Fruit fly (Drosophila melanogaster) whole organism, prepupa: ENCODE results near the gene Dysb.

Source experiments
- Blimp-1 ChIP-seq: fragments of 200-800 bp; sonication (Bioruptor generic); optimal IDR thresholded peaks from 3 replicates; lab custom pipeline; 2017; ENCODE audit warnings: missing biosample characterization, missing genetic modification characterization, mild to moderate bottlenecking, moderate library complexity, missing genetic modification reagents
- CG11762 ChIP-seq: fragments of 200-800 bp; sonication (Bioruptor generic); optimal IDR thresholded peaks from 3 replicates; lab custom pipeline; 2016; ENCODE audit warnings: missing biosample characterization, missing genetic modification characterization; ENCODE audit not compliant: insufficient read depth
- CG11902 ChIP-seq: fragments of 200-800 bp; sonication (Bioruptor generic); optimal IDR thresholded peaks from 3 replicates; lab custom pipeline; 2016; ENCODE audit warnings: missing biosample characterization, missing genetic modification characterization
- CG15336 ChIP-seq: fragments of 200-800 bp; sonication (Bioruptor generic); IDR thresholded peaks from 2 replicates; pipeline ENCODE4 v1.3.6; 2022; ENCODE audit warnings: missing biosample characterization, missing genetic modification characterization
- CG1621 ChIP-seq: fragments of 200-800 bp; sonication (Bioruptor generic); optimal IDR thresholded peaks from 3 replicates; lab custom pipeline; 2018; ENCODE audit warnings: missing biosample characterization, mild to moderate bottlenecking, missing genetic modification characterization
- CG3032 ChIP-seq: fragments of 200-800 bp; optimal IDR thresholded peaks from 2 replicates; lab custom pipeline; 2019; ENCODE audit warnings: missing biosample characterization, mild to moderate bottlenecking, missing genetic modification characterization, moderate library complexity
- CG31627 ChIP-seq: fragments of 200-800 bp; sonication (Bioruptor generic); optimal IDR thresholded peaks from 3 replicates; lab custom pipeline; 2016; ENCODE audit warnings: missing biosample characterization, missing genetic modification characterization
- CG32006 ChIP-seq: fragments of 200-800 bp; sonication (Bioruptor generic); optimal IDR thresholded peaks from 3 replicates; lab custom pipeline; 2017; ENCODE audit warnings: missing biosample characterization, mild to moderate bottlenecking, missing genetic modification characterization
- CG3919 ChIP-seq: fragments of 200-800 bp; sonication (Bioruptor generic); optimal IDR thresholded peaks from 3 replicates; lab custom pipeline; 2016; ENCODE audit warnings: missing biosample characterization, missing genetic modification characterization
- CG4318 ChIP-seq: fragments of 200-800 bp; sonication (Bioruptor generic); optimal IDR thresholded peaks from 3 replicates; lab custom pipeline; 2017; ENCODE audit warnings: missing biosample characterization, mild to moderate bottlenecking, missing genetic modification characterization
- CG6163 ChIP-seq: fragments of 200-800 bp; sonication (Bioruptor generic); IDR thresholded peaks from 3 replicates; pipeline ENCODE4 v1.3.6; 2022; ENCODE audit warnings: missing biosample characterization, missing genetic modification characterization
- CG6808 ChIP-seq: fragments of 200-800 bp; sonication (Bioruptor generic); optimal IDR thresholded peaks from 3 replicates; lab custom pipeline; 2017; ENCODE audit warnings: missing biosample characterization, missing genetic modification characterization, mild to moderate bottlenecking, moderate library complexity, missing genetic modification reagents
- CG8119 ChIP-seq: fragments of 200-800 bp; sonication (Bioruptor generic); IDR thresholded peaks from 3 replicates; pipeline ENCODE4 v1.3.6; 2022; ENCODE audit warnings: missing biosample characterization, missing genetic modification characterization
- CG8319 ChIP-seq: fragments of 200-800 bp; sonication (Bioruptor generic); optimal IDR thresholded peaks from 3 replicates; lab custom pipeline; 2016; ENCODE audit warnings: missing biosample characterization, missing genetic modification characterization
- Eip75B ChIP-seq: fragments of 200-800 bp; sonication (Bioruptor generic); optimal IDR thresholded peaks from 3 replicates; lab custom pipeline; 2016; ENCODE audit warnings: missing biosample characterization, missing genetic modification characterization
- Eip78C ChIP-seq: fragments of 200-800 bp; sonication (Bioruptor generic); peaks from one replicate; lab custom pipeline; 2016; ENCODE audit warnings: missing biosample characterization, missing genetic modification characterization
- Eip93F ChIP-seq: fragments of 200-800 bp; sonication (Bioruptor generic); optimal IDR thresholded peaks from 2 replicates; lab custom pipeline; 2016; ENCODE audit warnings: missing biosample characterization, mild to moderate bottlenecking, missing genetic modification characterization
- Ets21C ChIP-seq: fragments of 200-800 bp; sonication (Bioruptor generic); optimal IDR thresholded peaks from 3 replicates; lab custom pipeline; 2016; ENCODE audit warnings: missing biosample characterization, missing genetic modification characterization
- Ets96B ChIP-seq: fragments of 200-800 bp; optimal IDR thresholded peaks from 2 replicates; lab custom pipeline; 2019; ENCODE audit warnings: missing biosample characterization, mild to moderate bottlenecking, missing genetic modification characterization, moderate library complexity
- Hr38 ChIP-seq: sonication (Bioruptor generic); optimal IDR thresholded peaks from 2 replicates; lab custom pipeline; 2016; ENCODE audit warnings: missing biosample characterization, missing genetic modification characterization
- Hr39 ChIP-seq: fragments of 200-800 bp; sonication (Bioruptor generic); optimal IDR thresholded peaks from 2 replicates; lab custom pipeline; 2016; ENCODE audit warnings: missing biosample characterization, missing genetic modification characterization
- Hr4 ChIP-seq: fragments of 200-800 bp; sonication (Bioruptor generic); optimal IDR thresholded peaks from 3 replicates; lab custom pipeline; 2016; ENCODE audit warnings: missing biosample characterization, missing genetic modification characterization
- Lpt ChIP-seq: fragments of 200-800 bp; sonication (Bioruptor generic); optimal IDR thresholded peaks from 3 replicates; lab custom pipeline; 2016; ENCODE audit warnings: missing biosample characterization, missing genetic modification characterization
- Met ChIP-seq: fragments of 200-800 bp; sonication (Bioruptor generic); optimal IDR thresholded peaks from 3 replicates; lab custom pipeline; 2016; ENCODE audit warnings: missing biosample characterization, missing genetic modification characterization
- Sox14 ChIP-seq: fragments of 200-800 bp; sonication (Bioruptor generic); optimal IDR thresholded peaks from 3 replicates; lab custom pipeline; 2016; ENCODE audit warnings: missing biosample characterization, missing genetic modification characterization
- achi ChIP-seq: fragments of 200-800 bp; sonication (Bioruptor generic); optimal IDR thresholded peaks from 3 replicates; lab custom pipeline; 2016; ENCODE audit warnings: missing biosample characterization, missing genetic modification characterization
- acj6 ChIP-seq: fragments of 200-800 bp; sonication (Bioruptor generic); optimal IDR thresholded peaks from 3 replicates; lab custom pipeline; 2016; ENCODE audit warnings: missing biosample characterization, missing genetic modification characterization
- cyc ChIP-seq: fragments of 200-800 bp; sonication (Bioruptor generic); optimal IDR thresholded peaks from 3 replicates; lab custom pipeline; 2016; ENCODE audit warnings: missing biosample characterization, missing genetic modification characterization
- dsx ChIP-seq: fragments of 200-800 bp; optimal IDR thresholded peaks from 3 replicates; lab custom pipeline; 2019; ENCODE audit warnings: missing biosample characterization, mild to moderate bottlenecking, missing genetic modification characterization, moderate library complexity; ENCODE audit not compliant: poor library complexity, severe bottlenecking
- eg ChIP-seq: fragments of 200-800 bp; sonication (Bioruptor generic); IDR thresholded peaks from 3 replicates; pipeline ENCODE4 v1.3.6; 2022; ENCODE audit warnings: missing biosample characterization, missing genetic modification characterization
- fd85E ChIP-seq: fragments of 200-800 bp; sonication (Bioruptor generic); optimal IDR thresholded peaks from 3 replicates; lab custom pipeline; 2016; ENCODE audit warnings: missing biosample characterization, missing genetic modification characterization
- fkh ChIP-seq: fragments of 200-800 bp; sonication (Bioruptor generic); optimal IDR thresholded peaks from 3 replicates; lab custom pipeline; 2017; ENCODE audit warnings: missing biosample characterization, mild to moderate bottlenecking, missing genetic modification characterization, moderate library complexity
- salr ChIP-seq, 2 experiments: fragments of 200-800 bp; sonication (Bioruptor generic); optimal IDR thresholded peaks; 3 replicates each; lab custom pipeline; 2016 to 2018; ENCODE audit warnings: missing biosample characterization in 2 of 2, missing genetic modification characterization in 2 of 2, mild to moderate bottlenecking in 1 of 2
- spab ChIP-seq: fragments of 200-800 bp; sonication (Bioruptor generic); optimal IDR thresholded peaks from 2 replicates; lab custom pipeline; 2017; ENCODE audit warnings: missing biosample characterization, mild to moderate bottlenecking, missing genetic modification characterization, missing genetic modification reagents
- ss ChIP-seq, 2 experiments: fragments of 200-800 bp; sonication (Bioruptor generic); optimal IDR thresholded peaks; 2 replicates in 1 of 2; 3 replicates in 1 of 2; lab custom pipeline; 2017 to 2018; ENCODE audit warnings: mild to moderate bottlenecking in 2 of 2, missing biosample characterization in 2 of 2, missing genetic modification characterization in 2 of 2, moderate library complexity in 1 of 2
- topi ChIP-seq: fragments of 200-800 bp; sonication (Bioruptor generic); optimal IDR thresholded peaks from 3 replicates; lab custom pipeline; 2016; ENCODE audit warnings: missing biosample characterization, missing genetic modification characterization
- vri ChIP-seq: fragments of 200-800 bp; sonication (Bioruptor generic); optimal IDR thresholded peaks from 3 replicates; lab custom pipeline; 2016; ENCODE audit warnings: missing biosample characterization, mild to moderate bottlenecking, missing genetic modification characterization

Dysb gene

dm6 chr3L:18842236-18842635 lies 25.3 kb upstream of the Dysb start:
- no peak for TF ChIP-seq Ets96B (tag; lab: Kevin White, UChicago)
- TF ChIP-seq CG32006 (GFP tag; lab: Kevin White, UChicago): no peak
- no peak for TF ChIP-seq topi (GFP tag; lab: Kevin White, UChicago)
- TF ChIP-seq fkh: no peak
- no peak for TF ChIP-seq salr (GFP tag; optimal IDR thresholded peaks at IDR 0.05; lab: Kevin White, UChicago)
- no peak for TF ChIP-seq CG6163 (GFP tag; lab: Robert Waterston, UW)
- TF ChIP-seq CG15336 (GFP tag; lab: Robert Waterston, UW): no peak
- TF ChIP-seq CG8319 (GFP tag; lab: Kevin White, UChicago): no peak
- no peak for TF ChIP-seq dsx (GFP tag; lab: Kevin White, UChicago)
- no peak for TF ChIP-seq Eip93F (GFP tag; lab: Kevin White, UChicago)
- TF ChIP-seq Ets21C (GFP tag; lab: Kevin White, UChicago): no peak
- no peak for TF ChIP-seq Eip75B (GFP tag; lab: Kevin White, UChicago)
- no peak for TF ChIP-seq eg (GFP tag; lab: Robert Waterston, UW)
- TF ChIP-seq CG11902 (GFP tag; lab: Kevin White, UChicago): no peak
- TF ChIP-seq CG6808: no peak
- no peak for TF ChIP-seq CG1621 (tag; lab: Kevin White, UChicago)
- no peak for TF ChIP-seq acj6
- TF ChIP-seq Eip78C: no peak

- no peak for TF ChIP-seq CG3032 (tag; lab: Kevin White, UChicago)
- TF ChIP-seq eg (GFP tag; lab: Robert Waterston, UW): no peak
- no peak for TF ChIP-seq CG8319 (GFP tag; lab: Kevin White, UChicago)
- TF ChIP-seq Hr39 (GFP tag; lab: Kevin White, UChicago): no peak
- no peak for TF ChIP-seq salr (GFP tag; optimal IDR thresholded peaks at IDR 0.05; lab: Kevin White, UChicago)
- no peak for TF ChIP-seq Eip93F (GFP tag; lab: Kevin White, UChicago)
- no peak for TF ChIP-seq Hr4 (GFP tag; lab: Kevin White, UChicago)
- no peak for TF ChIP-seq Blimp-1 (GFP tag; lab: Kevin White, UChicago)
- TF ChIP-seq Met (GFP tag; lab: Kevin White, UChicago): no peak
- TF ChIP-seq CG31627 (GFP tag; lab: Kevin White, UChicago): no peak
- TF ChIP-seq cyc (GFP tag; lab: Kevin White, UChicago): no peak
- TF ChIP-seq topi (GFP tag; lab: Kevin White, UChicago): no peak
- TF ChIP-seq acj6: no peak
- TF ChIP-seq spab (GFP tag; lab: Kevin White, UChicago): no peak
- TF ChIP-seq, all 60 proteins: peak for 0
Measured at dm6 chr3L:18845833-18846232, 21.7 kb upstream of the Dysb start.

DNA sequence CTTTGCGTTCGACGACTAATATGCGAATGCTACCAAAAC lies 21.5 kb upstream of the Dysb start, which contains the start of gene Indy:
Gene Indy, minus strand, starts transcription at position 35 of the 39 bp plus-strand sequence.
- TF ChIP-seq salr (GFP tag; optimal IDR thresholded peaks at IDR 0.05; lab: Kevin White, UChicago) (no peak), Ets96B (tag; lab: Kevin White, UChicago) (no peak), achi (GFP tag; lab: Kevin White, UChicago) (no peak), Hr4 (GFP tag; lab: Kevin White, UChicago) (no peak), CG3919 (GFP tag; lab: Kevin White, UChicago) (no peak), CG31627 (GFP tag; lab: Kevin White, UChicago) (no peak), vri (GFP tag; lab: Kevin White, UChicago) (no peak), CG4318 (GFP tag; lab: Kevin White, UChicago) (no peak), CG11762 (GFP tag; lab: Kevin White, UChicago) (no peak), Hr38 (no peak), fkh (no peak), Eip93F (GFP tag; lab: Kevin White, UChicago) (no peak), Sox14 (GFP tag; lab: Kevin White, UChicago) (no peak), Lpt (GFP tag; lab: Kevin White, UChicago) (no peak), CG6808 (no peak), CG8119 (GFP tag; lab: Robert Waterston, UW) (no peak), fd85E (no peak), ss (GFP tag; optimal IDR thresholded peaks at IDR 0.05; lab: Kevin White, UChicago) (no peak)
- TF ChIP-seq, all 60 proteins: peak for 0
